Worm (Caenorhabditis elegans) whole organism, young adult: ENCODE data around the gene dpf-1.
A peak's percentile ranks its signal among the peaks of the same experiment; 100 is the strongest.

Source experiments
- B0035.1 ChIP-seq: sonication (generic microtip); optimal IDR thresholded peaks from 2 replicates; lab custom pipeline; 2016; ENCODE audit warnings: missing genetic modification characterization, mild to moderate bottlenecking, missing compliant biosample characterization, missing genotype, missing genetic modification reagents
- D2030.7 ChIP-seq: fragments of 200-800 bp; sonication (Bioruptor generic); IDR thresholded peaks from 2 replicates; pipeline ENCODE4 v1.3.6; 2022; ENCODE audit warnings: missing genetic modification reagents, missing genetic modification characterization, missing compliant biosample characterization
- F10E7.11 ChIP-seq: sonication (generic microtip); optimal IDR thresholded peaks from 2 replicates; lab custom pipeline; 2017; ENCODE audit warnings: mild to moderate bottlenecking, missing genetic modification characterization, moderate library complexity, missing compliant biosample characterization
- F57A8.1 ChIP-seq: fragments of 200-800 bp; sonication (Bioruptor generic); optimal IDR thresholded peaks from 2 replicates; lab custom pipeline; 2018; ENCODE audit warnings: mild to moderate bottlenecking, missing genetic modification characterization, moderate library complexity, missing compliant biosample characterization
- T07F8.4 ChIP-seq: sonication (generic microtip); optimal IDR thresholded peaks from 2 replicates; lab custom pipeline; 2016; ENCODE audit warnings: mild to moderate bottlenecking, missing genetic modification characterization, moderate library complexity, missing compliant biosample characterization
- Y53G8AR.9 ChIP-seq: fragments of 200-800 bp; sonication (Bioruptor generic); conservative IDR thresholded peaks from 2 replicates; pipeline ENCODE4 v1.3.6; 2022; ENCODE audit warnings: missing genetic modification reagents, missing genetic modification characterization, missing compliant biosample characterization
- Y79H2A.3 ChIP-seq: fragments of 200-800 bp; sonication (Bioruptor generic); conservative IDR thresholded peaks from 2 replicates; pipeline ENCODE4 v1.3.6; 2022; ENCODE audit warnings: missing genetic modification reagents, missing genetic modification characterization, missing compliant biosample characterization
- athp-1 ChIP-seq: sonication (generic microtip); optimal IDR thresholded peaks from 2 replicates; lab custom pipeline; 2017; ENCODE audit warnings: mild to moderate bottlenecking, missing genetic modification characterization, missing compliant biosample characterization
- attf-3 ChIP-seq: fragments of 200-800 bp; sonication (Bioruptor generic); conservative IDR thresholded peaks from 2 replicates; pipeline ENCODE4 v1.3.6; 2022; ENCODE audit warnings: missing genetic modification reagents, missing genetic modification characterization, missing compliant biosample characterization
- bed-2 ChIP-seq: fragments of 200-800 bp; sonication (Bioruptor generic); IDR thresholded peaks from 2 replicates; pipeline ENCODE4 v1.3.6; 2022; ENCODE audit warnings: missing genetic modification reagents, missing genetic modification characterization, missing compliant biosample characterization
- ceh-40 ChIP-seq: fragments of 200-800 bp; sonication (Bioruptor generic); IDR thresholded peaks from 2 replicates; pipeline ENCODE4 v1.3.6; 2022; ENCODE audit warnings: missing genetic modification characterization, missing compliant biosample characterization
- ceh-58 ChIP-seq: fragments of 200-800 bp; sonication (Bioruptor generic); IDR thresholded peaks from 2 replicates; pipeline ENCODE4 v1.3.6; 2022; ENCODE audit warnings: missing genetic modification characterization, missing compliant biosample characterization
- ceh-91 ChIP-seq: fragments of 200-800 bp; sonication (Bioruptor generic); IDR thresholded peaks from 2 replicates; pipeline ENCODE4 v1.3.6; 2022; ENCODE audit warnings: missing genetic modification reagents, missing genetic modification characterization, missing compliant biosample characterization
- die-1 ChIP-seq: sonication (generic microtip); optimal IDR thresholded peaks from 2 replicates; lab custom pipeline; 2016; ENCODE audit warnings: missing genotype, mild to moderate bottlenecking, missing genetic modification characterization, missing compliant biosample characterization
- egrh-3 ChIP-seq: fragments of 200-800 bp; sonication (Bioruptor generic); IDR thresholded peaks from 2 replicates; pipeline ENCODE4 v1.3.6; 2022; ENCODE audit warnings: missing genetic modification reagents, missing genetic modification characterization, missing compliant biosample characterization
- hlh-26 ChIP-seq: fragments of 200-800 bp; sonication (Bioruptor generic); conservative IDR thresholded peaks from 2 replicates; pipeline ENCODE4 v1.3.6; 2022; ENCODE audit warnings: missing genetic modification reagents, missing genetic modification characterization, missing compliant biosample characterization
- hmg-20 ChIP-seq: fragments of 200-800 bp; sonication (Bioruptor generic); IDR thresholded peaks from 2 replicates; pipeline ENCODE4 v1.3.6; 2022; ENCODE audit warnings: missing genetic modification reagents, missing genetic modification characterization, missing compliant biosample characterization
- hrde-1 ChIP-seq: sonication (generic microtip); optimal IDR thresholded peaks from 2 replicates; lab custom pipeline; 2016; ENCODE audit warnings: missing genetic modification characterization, mild to moderate bottlenecking, missing compliant biosample characterization, moderate library complexity, missing genotype, missing genetic modification reagents, borderline replicate concordance
- lsl-1 ChIP-seq: fragments of 200-800 bp; sonication (Bioruptor generic); optimal IDR thresholded peaks from 2 replicates; lab custom pipeline; 2018; ENCODE audit warnings: mild to moderate bottlenecking, missing genetic modification characterization, moderate library complexity, missing compliant biosample characterization
- madf-3 ChIP-seq: fragments of 200-800 bp; sonication (Bioruptor generic); IDR thresholded peaks from 2 replicates; pipeline ENCODE4 v1.3.6; 2022; ENCODE audit warnings: missing genetic modification reagents, missing genetic modification characterization, missing compliant biosample characterization
- mxl-1 ChIP-seq: sonication (generic microtip); optimal IDR thresholded peaks from 2 replicates; lab custom pipeline; 2016; ENCODE audit warnings: missing genetic modification characterization, missing compliant biosample characterization
- nhr-80 ChIP-seq: sonication (generic microtip); optimal IDR thresholded peaks from 2 replicates; lab custom pipeline; 2016; ENCODE audit warnings: missing genetic modification characterization, missing compliant biosample characterization
- nhr-90 ChIP-seq: sonication (generic microtip); optimal IDR thresholded peaks from 2 replicates; lab custom pipeline; 2016; ENCODE audit warnings: missing genotype, mild to moderate bottlenecking, missing genetic modification characterization, missing compliant biosample characterization
- pbrm-1 ChIP-seq: fragments of 200-800 bp; sonication (Bioruptor generic); IDR thresholded peaks from 2 replicates; pipeline ENCODE4 v1.3.6; 2022; ENCODE audit warnings: missing genetic modification reagents, missing genetic modification characterization, missing compliant biosample characterization
- pha-4 ChIP-seq: fragments of 150-350 bp; sonication (generic microtip); optimal IDR thresholded peaks from 2 replicates; lab custom pipeline; 2014; ENCODE audit warnings: missing biosample characterization, missing genetic modification reagents, missing genetic modification characterization
- rcor-1 ChIP-seq: fragments of 200-800 bp; sonication (Bioruptor generic); IDR thresholded peaks from 2 replicates; pipeline ENCODE4 v1.3.6; 2022; ENCODE audit warnings: missing genetic modification reagents, missing genetic modification characterization, missing compliant biosample characterization
- rec-8 ChIP-seq, 2 experiments: sonication (generic microtip); optimal IDR thresholded peaks; 2 replicates each; lab custom pipeline; 2016; ENCODE audit warnings: mild to moderate bottlenecking in 2 of 2, missing genetic modification characterization in 2 of 2, missing genetic modification reagents in 2 of 2, missing genotype in 2 of 2, missing biosample characterization in 1 of 2, missing compliant biosample characterization in 1 of 2, moderate library complexity in 1 of 2
- somi-1 ChIP-seq: fragments of 200-800 bp; sonication (Bioruptor generic); optimal IDR thresholded peaks from 2 replicates; lab custom pipeline; 2018; ENCODE audit warnings: mild to moderate bottlenecking, missing genetic modification characterization, missing compliant biosample characterization
- tbp1 ChIP-seq: fragments of 200-800 bp; sonication (Bioruptor generic); optimal IDR thresholded peaks from 2 replicates; lab custom pipeline; 2018; ENCODE audit warnings: mild to moderate bottlenecking, missing genetic modification characterization, missing compliant biosample characterization
- tlf-1 ChIP-seq: fragments of 200-800 bp; sonication (Bioruptor generic); optimal IDR thresholded peaks from 2 replicates; lab custom pipeline; 2018; ENCODE audit warnings: mild to moderate bottlenecking, missing genetic modification characterization, missing compliant biosample characterization
- ztf-18 ChIP-seq: sonication (generic microtip); optimal IDR thresholded peaks from 2 replicates; lab custom pipeline; 2016; ENCODE audit warnings: missing genotype, mild to moderate bottlenecking, missing genetic modification characterization, missing compliant biosample characterization
- ztf-25 ChIP-seq: fragments of 200-800 bp; sonication (Bioruptor generic); IDR thresholded peaks from 2 replicates; pipeline ENCODE4 v1.3.6; 2022; ENCODE audit warnings: missing genetic modification reagents, missing genetic modification characterization, missing compliant biosample characterization
- ztf-3 ChIP-seq: fragments of 200-800 bp; sonication (Bioruptor generic); optimal IDR thresholded peaks from 2 replicates; lab custom pipeline; 2018; ENCODE audit warnings: mild to moderate bottlenecking, missing genetic modification characterization, missing compliant biosample characterization

dpf-1 gene

ce11 chrV:15471029-15471428 is at the start of gene dpf-1:
Gene dpf-1, plus strand, starts transcription at chrV:15471329.
- TF ChIP-seq mxl-1 (tag; lab: Kevin White, UChicago) (no peak), Y79H2A.3 (GFP tag; lab: Robert Waterston, UW) (no peak), athp-1 (tag; lab: Kevin White, UChicago) (no peak), tlf-1 (GFP tag; lab: Kevin White, UChicago) (no peak), egrh-3 (GFP tag; lab: Robert Waterston, UW) (no peak), F57A8.1 (GFP tag; lab: Kevin White, UChicago) (no peak), hlh-26 (GFP tag; lab: Robert Waterston, UW) (no peak), bed-2 (GFP tag; lab: Robert Waterston, UW) (no peak), tbp1 (GFP tag; lab: Kevin White, UChicago) (no peak), lsl-1 (GFP tag; lab: Kevin White, UChicago) (no peak), rec-8 (tag; optimal IDR thresholded peaks at IDR 0.05; lab: Kevin White, UChicago) (no peak), somi-1 (GFP tag; lab: Kevin White, UChicago) (no peak), ceh-58 (no peak)

DNA sequence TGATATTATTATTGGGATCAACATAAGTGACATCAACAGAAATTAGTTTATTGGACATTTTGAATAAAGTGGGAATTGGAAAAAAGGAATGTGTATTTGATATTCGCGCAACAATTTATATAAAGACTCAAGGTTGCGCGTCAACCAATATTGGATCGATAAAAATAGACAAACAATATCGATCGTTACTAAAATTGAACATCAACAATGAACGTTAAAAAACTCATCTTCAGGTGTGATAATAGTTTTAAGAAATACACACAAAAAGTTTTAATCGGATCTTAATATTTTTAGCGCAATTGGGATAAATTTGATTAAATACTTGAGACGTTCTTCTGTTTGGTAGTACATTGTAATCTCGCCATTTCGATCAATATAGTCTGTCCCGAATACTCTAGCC is 47.5 kb upstream of the dpf-1 start, which contains the start of gene fbxa-104:
fbxa-104 (minus strand) TSS at position 83 of the 400 bp plus-strand sequence.
- TF ChIP-seq pha-4 (tag; lab: Kevin White, UChicago) (no peak), ztf-18 (tag; lab: Kevin White, UChicago) (no peak), pbrm-1 (no peak), hlh-26 (GFP tag; lab: Robert Waterston, UW) (no peak), hrde-1 (tag; lab: Kevin White, UChicago) (no peak), ztf-25 (GFP tag; lab: Robert Waterston, UW) (no peak), tlf-1 (GFP tag; lab: Kevin White, UChicago) (no peak)

- TF ChIP-seq ceh-40: no peak
- TF ChIP-seq nhr-80 (tag; lab: Kevin White, UChicago): peak; percentile 9
- TF ChIP-seq die-1 (tag; lab: Kevin White, UChicago): no peak
- TF ChIP-seq, all 124 proteins: peak for 1
Measured at ce11 chrV:15425368-15426091, 45.6 kb upstream of the dpf-1 start, which contains the start of gene Y36E3A.2. Gene Y36E3A.2, plus strand, starts transcription at chrV:15426041.

DNA sequence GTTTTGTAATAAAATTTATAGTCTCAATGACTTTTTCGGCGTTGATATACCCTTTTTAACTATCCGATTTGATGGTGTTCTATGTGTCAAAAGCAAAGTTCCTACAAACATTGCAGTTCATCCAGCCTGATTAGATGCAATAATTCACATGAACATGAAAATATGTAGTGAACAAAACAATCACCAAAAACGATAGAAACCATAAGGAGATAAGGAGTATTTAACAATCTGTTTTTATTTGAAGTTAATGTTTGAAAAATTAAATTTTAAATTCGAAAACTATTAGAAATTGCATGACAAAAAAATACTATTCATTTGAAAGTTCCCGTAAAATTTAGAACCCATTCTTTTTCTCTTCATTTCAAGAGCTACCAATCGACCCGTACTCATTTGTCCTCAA is 44.2 kb upstream of the dpf-1 start, which contains the start of gene fbxa-209:
fbxa-209 (minus strand) TSS at position 101 of the 400 bp plus-strand sequence.
- TF ChIP-seq F10E7.11: no peak
- no peak for TF ChIP-seq Y53G8AR.9
- TF ChIP-seq hmg-20 (GFP tag; lab: Robert Waterston, UW): no peak
- TF ChIP-seq ceh-58: no peak
- TF ChIP-seq pha-4 (tag; lab: Kevin White, UChicago): no peak
- TF ChIP-seq madf-3 (GFP tag; lab: Robert Waterston, UW): no peak
- no peak for TF ChIP-seq nhr-90
- TF ChIP-seq pbrm-1: no peak
- no peak for TF ChIP-seq Y79H2A.3 (GFP tag; lab: Robert Waterston, UW)
- TF ChIP-seq ceh-91 (GFP tag; lab: Robert Waterston, UW): no peak
- no peak for TF ChIP-seq nhr-80 (tag; lab: Kevin White, UChicago)
- no peak for TF ChIP-seq T07F8.4 (tag; lab: Kevin White, UChicago)
- TF ChIP-seq ztf-25 (GFP tag; lab: Robert Waterston, UW): no peak
- no peak for TF ChIP-seq D2030.7 (GFP tag; lab: Robert Waterston, UW)
- no peak for TF ChIP-seq rcor-1
- TF ChIP-seq ztf-3 (GFP tag; lab: Kevin White, UChicago): no peak
- TF ChIP-seq B0035.1 (tag; lab: Kevin White, UChicago): no peak
- TF ChIP-seq attf-3 (GFP tag; lab: Robert Waterston, UW): no peak
